Worm (Caenorhabditis elegans) whole organism, midembryonic: ENCODE data around the gene C54C6.11.

Experiments
- T22C8.4 ChIP-seq: fragments of 200-800 bp; sonication (Bioruptor generic); IDR thresholded peaks from 2 replicates; pipeline ENCODE4 v1.3.6; 2022; ENCODE audit warnings: missing genetic modification characterization, missing compliant biosample characterization
- cog-1 ChIP-seq: sonication (generic microtip); optimal IDR thresholded peaks from 2 replicates; lab custom pipeline; 2016; ENCODE audit warnings: missing genetic modification characterization, missing compliant biosample characterization
- flt-1 ChIP-seq: fragments of 200-800 bp; sonication (Bioruptor generic); IDR thresholded peaks from 2 replicates; pipeline ENCODE4 v1.3.6; 2022; ENCODE audit warnings: missing genetic modification characterization, missing compliant biosample characterization
- klf-2 ChIP-seq: fragments of 200-800 bp; sonication (Bioruptor generic); conservative IDR thresholded peaks from 2 replicates; pipeline ENCODE4 v1.3.6; 2022; ENCODE audit warnings: missing genetic modification reagents, missing genetic modification characterization, missing compliant biosample characterization
- med-1 ChIP-seq: sonication (generic microtip); optimal IDR thresholded peaks from 2 replicates; lab custom pipeline; 2017; ENCODE audit warnings: missing genetic modification characterization, mild to moderate bottlenecking, missing compliant biosample characterization, antibody characterized with exemption, missing genetic modification reagents; ENCODE audit not compliant: insufficient read depth
- ztf-23 ChIP-seq: fragments of 200-800 bp; sonication (Bioruptor generic); IDR thresholded peaks from 2 replicates; pipeline ENCODE4 v1.3.6; 2022; ENCODE audit warnings: missing genetic modification reagents, missing genetic modification characterization, missing compliant biosample characterization

- peak; percentile 12 for TF ChIP-seq cog-1
- TF ChIP-seq klf-2 (GFP tag; lab: Robert Waterston, UW) = no peak
- peak; percentile 72 for TF ChIP-seq ztf-23 (GFP tag; lab: Robert Waterston, UW)
- TF ChIP-seq T22C8.4 (GFP tag; lab: Robert Waterston, UW) = no peak
- no peak for TF ChIP-seq flt-1 (GFP tag; lab: Robert Waterston, UW)
- TF ChIP-seq med-1 = no peak
Observed at ce11 chrIII:3505051-3505548, 43.0 kb upstream of the C54C6.11 start, which contains the start of gene lias-1.
